Fruit fly (Drosophila melanogaster): ENCODE data around the gene mRF1.

DNA sequence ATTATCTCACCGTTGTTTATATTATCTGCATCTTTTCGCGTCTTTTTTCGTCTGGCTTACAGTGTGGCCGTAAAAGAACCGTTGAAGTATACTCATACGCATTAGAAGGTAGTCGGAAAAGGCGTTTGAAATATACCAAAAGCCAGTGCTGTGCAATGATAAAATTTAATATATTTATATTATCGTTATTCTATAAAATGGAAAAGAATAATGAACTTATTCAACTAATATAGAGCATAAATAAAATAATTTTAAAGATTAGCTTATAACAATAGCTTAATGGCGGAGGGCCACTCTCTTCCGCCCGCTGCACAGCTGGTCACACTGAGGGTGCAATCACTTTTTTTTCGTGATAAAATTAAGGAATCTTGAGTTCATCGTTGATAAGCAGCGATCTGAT, 27.9 kb upstream of the mRF1 start, which contains the start of the genes CG16974 and Edem2:
- TF ChIP-seq CTCF (optimal IDR thresholded peaks at IDR 0.05) (no peak), CG8478 (optimal IDR thresholded peaks at IDR 0.05) (no peak)

All from S2 (cell line).